Fruit fly (Drosophila melanogaster) whole organism, adult: ENCODE measurements around the gene M6.

Source experiments
- CG11617 ChIP-seq: fragments of 200-800 bp; sonication (Bioruptor generic); optimal IDR thresholded peaks from 2 replicates; lab custom pipeline; 2017; ENCODE audit warnings: mild to moderate bottlenecking, missing biosample characterization, missing genetic modification reagents, missing genetic modification characterization
- CG12768 ChIP-seq: fragments of 200-800 bp; sonication (Bioruptor generic); optimal IDR thresholded peaks from 2 replicates; lab custom pipeline; 2017; ENCODE audit warnings: missing biosample characterization, missing genetic modification characterization, mild to moderate bottlenecking, moderate library complexity, missing genetic modification reagents
- CG14711 ChIP-seq: fragments of 200-800 bp; sonication (Bioruptor generic); optimal IDR thresholded peaks from 2 replicates; lab custom pipeline; 2018; ENCODE audit warnings: missing biosample characterization, mild to moderate bottlenecking, missing genetic modification characterization, moderate library complexity
- CG1620 ChIP-seq: fragments of 200-800 bp; sonication (Bioruptor generic); optimal IDR thresholded peaks from 2 replicates; lab custom pipeline; 2016; ENCODE audit warnings: missing biosample characterization, missing genetic modification characterization
- CG33017 ChIP-seq: fragments of 200-800 bp; sonication (Bioruptor generic); optimal IDR thresholded peaks from 2 replicates; lab custom pipeline; 2018; ENCODE audit warnings: missing biosample characterization, mild to moderate bottlenecking, missing genetic modification characterization, moderate library complexity
- CG5204 ChIP-seq: fragments of 200-800 bp; sonication (Bioruptor generic); optimal IDR thresholded peaks from 2 replicates; lab custom pipeline; 2016; ENCODE audit warnings: missing biosample characterization, missing genetic modification characterization
- CG7045 ChIP-seq: fragments of 200-800 bp; sonication (Bioruptor generic); optimal IDR thresholded peaks from 2 replicates; lab custom pipeline; 2017; ENCODE audit warnings: missing biosample characterization, mild to moderate bottlenecking, missing genetic modification characterization
- CG7101 ChIP-seq: fragments of 200-800 bp; sonication (Bioruptor generic); optimal IDR thresholded peaks from 2 replicates; lab custom pipeline; 2018; ENCODE audit warnings: missing biosample characterization, mild to moderate bottlenecking, missing genetic modification characterization, moderate library complexity
- Clk ChIP-seq: fragments of 200-800 bp; sonication (Bioruptor generic); optimal IDR thresholded peaks from 2 replicates; lab custom pipeline; 2017; ENCODE audit warnings: missing biosample characterization, missing genetic modification characterization
- Crg-1 ChIP-seq: fragments of 200-800 bp; sonication (Bioruptor generic); optimal IDR thresholded peaks from 2 replicates; lab custom pipeline; 2016; ENCODE audit warnings: missing biosample characterization, missing genetic modification characterization
- Hr96 ChIP-seq: fragments of 200-800 bp; sonication (Bioruptor generic); optimal IDR thresholded peaks from 2 replicates; lab custom pipeline; 2016; ENCODE audit warnings: missing biosample characterization, missing genetic modification characterization
- Mnt ChIP-seq: fragments of 200-800 bp; sonication (Bioruptor generic); optimal IDR thresholded peaks from 2 replicates; lab custom pipeline; 2016; ENCODE audit warnings: missing biosample characterization, mild to moderate bottlenecking, missing genetic modification characterization
- bab1 ChIP-seq: fragments of 200-800 bp; sonication (Bioruptor generic); optimal IDR thresholded peaks from 3 replicates; lab custom pipeline; 2019; ENCODE audit warnings: missing biosample characterization, mild to moderate bottlenecking, missing genetic modification characterization, moderate library complexity
- cic ChIP-seq: fragments of 200-800 bp; sonication (Bioruptor generic); optimal IDR thresholded peaks from 2 replicates; lab custom pipeline; 2017; ENCODE audit warnings: missing biosample characterization, mild to moderate bottlenecking, missing genetic modification characterization, moderate library complexity
- cnc ChIP-seq, 2 experiments: fragments of >200 bp; optimal IDR thresholded peaks; 2 replicates each; lab custom pipeline; 2017
- kay ChIP-seq: fragments of 200-800 bp; sonication (Bioruptor generic); peaks from one replicate; lab custom pipeline; 2016; ENCODE audit warnings: missing biosample characterization, missing genetic modification characterization, borderline replicate concordance
- ovo ChIP-seq: fragments of 200-800 bp; sonication (Bioruptor generic); optimal IDR thresholded peaks from 2 replicates; lab custom pipeline; 2016; ENCODE audit warnings: missing biosample characterization, missing genetic modification characterization
- pad ChIP-seq: fragments of 200-800 bp; sonication (Bioruptor generic); optimal IDR thresholded peaks from 3 replicates; lab custom pipeline; 2017; ENCODE audit warnings: missing biosample characterization, missing genetic modification characterization, mild to moderate bottlenecking, moderate library complexity, missing genetic modification reagents
- tj ChIP-seq: fragments of 200-800 bp; sonication (Bioruptor generic); optimal IDR thresholded peaks from 3 replicates; lab custom pipeline; 2017; ENCODE audit warnings: missing biosample characterization, mild to moderate bottlenecking, missing genetic modification characterization, moderate library complexity
- toe ChIP-seq: fragments of 200-800 bp; sonication (Bioruptor generic); optimal IDR thresholded peaks from 2 replicates; lab custom pipeline; 2016; ENCODE audit warnings: missing biosample characterization, missing genetic modification characterization

M6 gene

dm6 chr3L:21516716-21517266, 9.1 kb downstream of the M6 start:
- no peak for TF ChIP-seq toe (GFP tag; lab: Kevin White, UChicago)
- no peak for TF ChIP-seq Clk (GFP tag; lab: Kevin White, UChicago)
- no peak for TF ChIP-seq CG5204 (GFP tag; lab: Kevin White, UChicago)
- peak; percentile 88 for TF ChIP-seq kay
- no peak for TF ChIP-seq CG1620 (GFP tag; lab: Kevin White, UChicago)
- TF ChIP-seq tj (GFP tag; lab: Kevin White, UChicago), result no peak
- TF ChIP-seq CG7045 (GFP tag; lab: Kevin White, UChicago), result no peak
- no peak for TF ChIP-seq cnc (optimal IDR thresholded peaks at IDR 0.05; lab: Kevin White, UChicago)
- TF ChIP-seq Hr96 (GFP tag; lab: Kevin White, UChicago), result peak; percentile 39
- TF ChIP-seq bab1, result peak; percentile 25
- TF ChIP-seq CG14711 (tag; lab: Kevin White, UChicago), result peak; percentile 47
- peak; percentile 25 for TF ChIP-seq pad (GFP tag; lab: Kevin White, UChicago)
- no peak for TF ChIP-seq CG33017 (tag; lab: Kevin White, UChicago)
- peak; percentile 28 for TF ChIP-seq cic
- no peak for TF ChIP-seq ovo (GFP tag; lab: Kevin White, UChicago)
- peak; percentile 27 for TF ChIP-seq Mnt (GFP tag; lab: Kevin White, UChicago)
- peak; percentile 46 for TF ChIP-seq Crg-1 (GFP tag; lab: Kevin White, UChicago)
- TF ChIP-seq CG7101 (tag; lab: Kevin White, UChicago), result peak; percentile 65
- peak; percentile 19 for TF ChIP-seq CG11617
- peak; percentile 45 for TF ChIP-seq CG12768 (GFP tag; lab: Kevin White, UChicago)

DNA sequence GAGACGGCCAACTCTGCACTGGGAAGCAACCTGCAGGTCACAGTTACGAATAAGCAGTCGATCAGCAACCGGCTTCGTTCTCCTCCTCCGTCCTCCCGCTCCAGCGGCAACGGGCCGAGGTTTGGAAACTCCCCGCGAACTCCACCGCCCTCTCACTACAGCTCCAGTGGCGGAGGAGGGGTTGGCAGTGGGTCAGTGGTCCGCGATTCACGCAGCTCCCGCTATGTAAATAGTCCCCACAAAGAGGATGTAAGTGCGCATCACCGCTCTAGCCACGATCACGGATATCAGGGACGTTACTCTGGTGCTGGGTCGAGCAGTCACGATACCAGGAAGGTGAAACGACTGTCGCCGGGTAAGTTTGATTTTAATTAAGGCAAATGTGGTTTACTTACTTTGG, 10.7 kb downstream of the M6 start:
- no peak for TF ChIP-seq CG7045 (GFP tag; lab: Kevin White, UChicago)
- no peak for TF ChIP-seq CG33017 (tag; lab: Kevin White, UChicago)
- no peak for TF ChIP-seq Mnt (GFP tag; lab: Kevin White, UChicago)
- no peak for TF ChIP-seq CG11617

dm6 chr3L:21523059-21523836, 15.6 kb downstream of the M6 start, which contains the start of gene CG7611:
CG7611 (plus strand) TSS chr3L:21523186.
- no peak for TF ChIP-seq Mnt (GFP tag; lab: Kevin White, UChicago)
- TF ChIP-seq cnc (optimal IDR thresholded peaks at IDR 0.05; lab: Kevin White, UChicago), result no peak

- TF ChIP-seq CG14711 (tag; lab: Kevin White, UChicago), result no peak
- no peak for TF ChIP-seq pad (GFP tag; lab: Kevin White, UChicago)
- TF ChIP-seq CG33017 (tag; lab: Kevin White, UChicago), result no peak
- TF ChIP-seq CG1620 (GFP tag; lab: Kevin White, UChicago), result peak; percentile 18
- peak; percentile 1 for TF ChIP-seq Clk (GFP tag; lab: Kevin White, UChicago)
- TF ChIP-seq Hr96 (GFP tag; lab: Kevin White, UChicago), result no peak
- TF ChIP-seq ovo (GFP tag; lab: Kevin White, UChicago), result no peak
- TF ChIP-seq CG7101 (tag; lab: Kevin White, UChicago), result peak; percentile 42
- TF ChIP-seq kay, result no peak
- peak; percentile 24 for TF ChIP-seq CG7045 (GFP tag; lab: Kevin White, UChicago)
- TF ChIP-seq CG11617, result peak; percentile 39
- TF ChIP-seq cnc (optimal IDR thresholded peaks at IDR 0.05; lab: Kevin White, UChicago), result no peak
- no peak for TF ChIP-seq toe (GFP tag; lab: Kevin White, UChicago)
- TF ChIP-seq CG5204 (GFP tag; lab: Kevin White, UChicago), result no peak
- TF ChIP-seq Crg-1 (GFP tag; lab: Kevin White, UChicago), result peak; percentile 31
- TF ChIP-seq CG12768 (GFP tag; lab: Kevin White, UChicago), result peak; percentile 18
- TF ChIP-seq Mnt (GFP tag; lab: Kevin White, UChicago), result peak; percentile 19
- no peak for TF ChIP-seq tj (GFP tag; lab: Kevin White, UChicago)
- TF ChIP-seq cic, result peak; percentile 2
- TF ChIP-seq bab1, result peak; percentile 4
Measured at dm6 chr3L:21524071-21524889, 16.6 kb downstream of the M6 start.

DNA sequence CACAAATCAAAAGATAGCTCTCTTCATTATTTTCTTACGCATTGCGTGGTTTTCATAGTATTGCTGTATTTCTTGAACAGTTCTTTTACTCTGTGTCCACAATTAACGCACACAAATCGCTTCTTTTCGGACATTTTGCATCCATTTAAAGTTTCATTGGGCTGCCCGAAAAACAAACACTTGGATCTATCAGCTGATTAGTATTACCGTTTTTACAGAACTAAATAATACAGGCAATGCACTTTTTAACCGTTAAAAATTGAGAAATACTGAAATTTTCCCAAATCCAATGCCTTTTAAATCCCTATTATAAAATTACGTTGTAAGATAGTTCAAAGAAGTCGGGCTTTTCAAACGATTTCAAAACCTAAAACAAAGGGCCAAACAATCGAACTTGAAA, 21.5 kb downstream of the M6 start, which contains the start of gene Arv1:
Arv1 (minus strand) TSS at position 226 of the 400 bp plus-strand sequence.
- TF ChIP-seq CG14711 (tag; lab: Kevin White, UChicago) (no peak), kay (peak; percentile 91), bab1 (peak; percentile 28)
